Fruit fly (Drosophila melanogaster) whole organism, wandering third instar larva: ENCODE data around the gene CG33285.

ENCODE experiments used
- CG32264 ChIP-seq: fragments of 200-800 bp; sonication (Bioruptor generic); optimal IDR thresholded peaks from 2 replicates; lab custom pipeline; 2016; ENCODE audit warnings: missing biosample characterization, missing genetic modification characterization
- CG9705 ChIP-seq: fragments of 200-800 bp; sonication (Bioruptor generic); optimal IDR thresholded peaks from 2 replicates; lab custom pipeline; 2018; ENCODE audit warnings: missing biosample characterization, mild to moderate bottlenecking, missing genetic modification characterization
- Dfd ChIP-seq: fragments of >200 bp; optimal IDR thresholded peaks from 2 replicates; lab custom pipeline; 2017; ENCODE audit warnings: missing biosample characterization, missing genetic modification characterization
- Dif ChIP-seq: fragments of 200-275, 200-300 bp; sonication (Bioruptor generic); optimal IDR thresholded peaks from 2 replicates; lab custom pipeline; 2018; ENCODE audit warnings: missing biosample characterization, missing genetic modification characterization; ENCODE audit not compliant: partially characterized antibody
- GATAd ChIP-seq: sonication (Bioruptor generic); optimal IDR thresholded peaks from 2 replicates; lab custom pipeline; 2016; ENCODE audit warnings: missing biosample characterization, missing genetic modification characterization
- Hnf4 ChIP-seq: fragments of 200-800 bp; sonication (Bioruptor generic); optimal IDR thresholded peaks from 2 replicates; lab custom pipeline; 2016; ENCODE audit warnings: missing biosample characterization, mild to moderate bottlenecking, missing genetic modification characterization
- Hr78 ChIP-seq: fragments of >200 bp; optimal IDR thresholded peaks from 2 replicates; lab custom pipeline; 2017; ENCODE audit warnings: missing biosample characterization, missing genetic modification characterization
- Hr83 ChIP-seq: fragments of 200-300 bp; sonication (Bioruptor generic); optimal IDR thresholded peaks from 2 replicates; lab custom pipeline; 2016; ENCODE audit warnings: missing biosample characterization, mild to moderate bottlenecking, missing genetic modification characterization, moderate library complexity; ENCODE audit not compliant: poor library complexity, severe bottlenecking
- Jra ChIP-seq: sonication (Bioruptor generic); optimal IDR thresholded peaks from 2 replicates; lab custom pipeline; 2016; ENCODE audit warnings: missing biosample characterization, missing genetic modification characterization
- Myc ChIP-seq: fragments of >200 bp; optimal IDR thresholded peaks from 2 replicates; lab custom pipeline; 2017
- N ChIP-seq: fragments of >200 bp; optimal IDR thresholded peaks from 2 replicates; lab custom pipeline; 2018; ENCODE audit warnings: missing biosample characterization, missing external identifiers, missing genetic modification characterization
- OdsH ChIP-seq: fragments of 200-800 bp; sonication (Bioruptor generic); optimal IDR thresholded peaks from 2 replicates; lab custom pipeline; 2016; ENCODE audit warnings: missing biosample characterization, mild to moderate bottlenecking, missing genetic modification characterization
- Rel ChIP-seq, 2 experiments: fragments of 200-800 bp; sonication (Bioruptor generic) in 1 of 2; optimal IDR thresholded peaks; 2 replicates in 1 of 2; 3 replicates in 1 of 2; lab custom pipeline; 2016 to 2019; ENCODE audit warnings: mild to moderate bottlenecking in 2 of 2, missing biosample characterization in 2 of 2, missing genetic modification characterization in 2 of 2, moderate library complexity in 1 of 2
- Sp1 ChIP-seq: fragments of 200-800 bp; sonication (Bioruptor generic); optimal IDR thresholded peaks from 3 replicates; lab custom pipeline; 2019; ENCODE audit warnings: missing biosample characterization, mild to moderate bottlenecking, missing genetic modification characterization, moderate library complexity
- Vsx2 ChIP-seq: fragments of 200-300, 225-300 bp; sonication (Bioruptor generic); optimal IDR thresholded peaks from 2 replicates; lab custom pipeline; 2018; ENCODE audit warnings: missing biosample characterization, missing genetic modification characterization; ENCODE audit not compliant: partially characterized antibody
- br ChIP-seq: fragments of 200-800 bp; sonication (Bioruptor generic); optimal IDR thresholded peaks from 2 replicates; lab custom pipeline; 2016; ENCODE audit warnings: missing biosample characterization, missing genetic modification characterization
- brk ChIP-seq: fragments of 200-800 bp; sonication (Bioruptor generic); optimal IDR thresholded peaks from 2 replicates; lab custom pipeline; 2016; ENCODE audit warnings: missing biosample characterization, mild to moderate bottlenecking, missing genetic modification characterization
- dmrt93B ChIP-seq: fragments of 200-800 bp; sonication (Bioruptor generic); optimal IDR thresholded peaks from 2 replicates; lab custom pipeline; 2018; ENCODE audit warnings: missing biosample characterization, mild to moderate bottlenecking, missing genetic modification characterization
- ey ChIP-seq: fragments of 200-800 bp; sonication (Bioruptor generic); optimal IDR thresholded peaks from 2 replicates; lab custom pipeline; 2016; ENCODE audit warnings: missing biosample characterization, missing genetic modification characterization
- foxo ChIP-seq, 2 experiments: fragments of 200-800 bp; sonication (Bioruptor generic); optimal IDR thresholded peaks; 2 replicates in 1 of 2; 3 replicates in 1 of 2; lab custom pipeline; 2016 to 2017; ENCODE audit warnings: missing biosample characterization in 2 of 2, missing genetic modification characterization in 2 of 2
- fru ChIP-seq: fragments of 200-800 bp; sonication (Bioruptor generic); optimal IDR thresholded peaks from 3 replicates; lab custom pipeline; 2016; ENCODE audit warnings: missing biosample characterization, mild to moderate bottlenecking, missing genetic modification characterization
- h ChIP-seq: fragments of 200-800 bp; sonication (Bioruptor generic); optimal IDR thresholded peaks from 3 replicates; lab custom pipeline; 2016; ENCODE audit warnings: missing biosample characterization, mild to moderate bottlenecking, missing genetic modification characterization
- pan ChIP-seq: fragments of >200 bp; optimal IDR thresholded peaks from 2 replicates; lab custom pipeline; 2017
- psq ChIP-seq: fragments of 200-800 bp; sonication (Bioruptor generic); optimal IDR thresholded peaks from 3 replicates; lab custom pipeline; 2017; ENCODE audit warnings: missing biosample characterization, mild to moderate bottlenecking, missing genetic modification characterization, moderate library complexity
- rgr ChIP-seq: fragments of 200-800 bp; sonication (Bioruptor generic); optimal IDR thresholded peaks from 3 replicates; lab custom pipeline; 2016; ENCODE audit warnings: missing biosample characterization, mild to moderate bottlenecking, missing genetic modification characterization
- sage ChIP-seq: fragments of 200-800 bp; sonication (Bioruptor generic); optimal IDR thresholded peaks from 2 replicates; lab custom pipeline; 2016; ENCODE audit warnings: missing biosample characterization, mild to moderate bottlenecking, missing genetic modification characterization
- sv ChIP-seq: fragments of 200-800 bp; sonication (Bioruptor generic); optimal IDR thresholded peaks from 3 replicates; lab custom pipeline; 2016; ENCODE audit warnings: missing biosample characterization, missing genetic modification characterization
- tai ChIP-seq: sonication (Bioruptor generic); optimal IDR thresholded peaks from 2 replicates; lab custom pipeline; 2016; ENCODE audit warnings: missing biosample characterization, missing genetic modification characterization
- woc ChIP-seq: sonication (Bioruptor generic); optimal IDR thresholded peaks from 2 replicates; lab custom pipeline; 2016; ENCODE audit warnings: missing biosample characterization, mild to moderate bottlenecking, missing genetic modification characterization

The CG33285 gene

DNA sequence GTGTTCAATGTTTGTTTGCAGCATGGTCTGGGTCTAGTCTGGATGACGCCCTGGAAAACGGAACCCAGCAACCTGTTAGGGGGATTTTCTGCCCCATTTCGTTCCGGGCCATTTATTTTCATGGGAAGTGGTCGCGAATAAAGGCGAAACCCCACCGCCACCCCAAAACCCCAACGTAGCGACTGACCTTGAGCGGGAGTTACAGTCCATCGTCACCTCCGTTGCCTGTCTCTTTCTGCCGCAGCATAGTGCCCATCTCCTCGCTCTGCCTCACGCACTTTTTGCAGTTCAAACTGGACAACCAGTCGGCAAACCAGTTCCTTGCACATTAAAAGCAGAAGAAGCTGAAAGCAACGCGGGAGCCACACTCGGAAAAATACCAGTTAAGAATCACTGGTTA, 9.8 kb upstream of the CG33285 start:
- TF ChIP-seq sage (GFP tag; lab: Kevin White, UChicago): no peak
- TF ChIP-seq h (GFP tag; lab: Kevin White, UChicago): no peak
- no peak for TF ChIP-seq dmrt93B (GFP tag; lab: Kevin White, UChicago)
- TF ChIP-seq Vsx2 (GFP tag; lab: Kevin White, UChicago): peak; percentile 4
- TF ChIP-seq Dif (GFP tag; lab: Kevin White, UChicago): peak; percentile 36
- TF ChIP-seq Dfd (GFP tag; lab: Kevin White, UChicago): no peak
- TF ChIP-seq woc (GFP tag; lab: Kevin White, UChicago): no peak
- no peak for TF ChIP-seq ey
- TF ChIP-seq foxo (GFP tag; optimal IDR thresholded peaks at IDR 0.05; lab: Kevin White, UChicago): no peak
- TF ChIP-seq brk: no peak
- no peak for TF ChIP-seq rgr (GFP tag; lab: Kevin White, UChicago)
- no peak for TF ChIP-seq OdsH (GFP tag; lab: Kevin White, UChicago)
- no peak for TF ChIP-seq CG9705 (GFP tag; lab: Kevin White, UChicago)
- TF ChIP-seq N (GFP tag; lab: Kevin White, UChicago): no peak
- no peak for TF ChIP-seq Rel (GFP tag; optimal IDR thresholded peaks at IDR 0.05; lab: Kevin White, UChicago)
- peak; percentile 35 for TF ChIP-seq Rel (tag; optimal IDR thresholded peaks at IDR 0.05; lab: Kevin White, UChicago)
- TF ChIP-seq Hr83 (GFP tag; lab: Kevin White, UChicago): peak; percentile 35

DNA sequence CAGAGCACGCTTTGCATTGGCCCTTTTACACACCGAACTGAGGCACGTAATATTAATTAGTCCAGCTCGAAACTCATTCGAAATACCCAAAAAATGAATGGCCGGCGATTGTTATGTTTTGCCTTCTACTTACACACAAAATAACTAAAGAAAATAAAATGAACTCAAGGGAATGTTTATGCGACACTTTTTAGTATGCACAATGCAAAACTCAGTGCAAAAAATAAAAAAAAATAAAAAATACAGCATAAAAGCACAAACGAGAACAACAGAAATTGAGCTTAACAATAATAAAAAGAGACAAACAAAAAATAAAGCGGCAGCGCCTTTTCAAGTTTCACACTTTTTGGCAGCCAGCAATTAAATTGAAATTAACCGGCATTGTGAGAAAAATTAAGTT, 8.6 kb upstream of the CG33285 start:
- TF ChIP-seq CG9705 (GFP tag; lab: Kevin White, UChicago): no peak
- TF ChIP-seq Myc (lab: Kevin White, UChicago): no peak
- TF ChIP-seq brk: no peak
- TF ChIP-seq br (GFP tag; lab: Kevin White, UChicago): no peak
- no peak for TF ChIP-seq sage (GFP tag; lab: Kevin White, UChicago)
- TF ChIP-seq CG32264 (GFP tag; lab: Kevin White, UChicago): no peak
- TF ChIP-seq woc (GFP tag; lab: Kevin White, UChicago): no peak
- TF ChIP-seq Dif (GFP tag; lab: Kevin White, UChicago): no peak
- no peak for TF ChIP-seq sv
- TF ChIP-seq pan: no peak
- TF ChIP-seq fru (GFP tag; lab: Kevin White, UChicago): no peak

DNA sequence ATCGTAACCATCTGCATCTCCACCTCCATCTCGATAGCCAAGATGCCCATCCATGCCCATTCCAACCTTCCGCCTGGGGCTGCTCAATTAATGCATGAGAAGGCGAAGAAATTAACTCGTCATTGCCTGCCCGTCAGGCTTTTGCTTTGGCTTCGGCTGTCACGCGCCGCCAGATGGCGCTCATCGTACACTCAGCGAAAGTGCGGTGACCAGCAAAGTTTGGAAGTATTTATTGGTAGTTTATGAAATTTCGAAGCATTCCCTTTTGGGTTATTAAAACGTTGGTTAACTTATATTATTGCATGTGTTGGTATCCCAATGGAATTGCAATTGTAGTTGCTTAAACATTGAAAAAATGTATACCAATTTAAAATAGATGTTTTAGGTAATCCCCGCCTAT, 1.5 kb upstream of the CG33285 start:
- TF ChIP-seq Dfd (GFP tag; lab: Kevin White, UChicago) (no peak), Hr78 (no peak), fru (GFP tag; lab: Kevin White, UChicago) (no peak), Hr83 (GFP tag; lab: Kevin White, UChicago) (no peak), Myc (lab: Kevin White, UChicago) (no peak), tai (GFP tag; lab: Kevin White, UChicago) (no peak), foxo (GFP tag; optimal IDR thresholded peaks at IDR 0.05; lab: Kevin White, UChicago) (no peak), brk (no peak), pan (no peak), woc (GFP tag; lab: Kevin White, UChicago) (no peak), dmrt93B (GFP tag; lab: Kevin White, UChicago) (no peak), GATAd (GFP tag; lab: Kevin White, UChicago) (no peak), psq (GFP tag; lab: Kevin White, UChicago) (no peak), Jra (GFP tag; lab: Kevin White, UChicago) (no peak), OdsH (GFP tag; lab: Kevin White, UChicago) (no peak), N (GFP tag; lab: Kevin White, UChicago) (no peak), h (GFP tag; lab: Kevin White, UChicago) (no peak), sv (no peak), Sp1 (GFP tag; lab: Kevin White, UChicago) (no peak)
- TF ChIP-seq, all 38 proteins: peak for 0

DNA sequence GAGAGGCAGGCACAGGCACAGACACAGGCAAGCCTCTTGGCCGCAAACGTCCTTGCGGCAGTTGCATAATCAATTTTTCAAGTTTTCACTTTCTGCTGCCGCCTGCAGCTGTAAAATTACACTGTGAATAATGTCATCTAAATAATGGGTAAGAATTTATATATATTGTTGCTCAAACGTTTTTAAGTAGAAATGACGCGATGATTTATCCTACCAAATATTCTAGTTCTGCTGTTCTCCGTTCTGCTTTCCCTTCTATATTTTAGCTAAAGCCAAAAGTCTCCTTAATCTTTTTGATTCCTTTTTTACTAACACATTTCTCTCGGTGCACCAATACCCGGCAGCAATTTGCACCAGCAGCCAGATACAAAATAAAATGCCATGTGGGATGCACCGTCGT, 8.4 kb downstream of the CG33285 start:
- TF ChIP-seq fru (GFP tag; lab: Kevin White, UChicago): peak; percentile 18
- TF ChIP-seq woc (GFP tag; lab: Kevin White, UChicago): no peak

DNA sequence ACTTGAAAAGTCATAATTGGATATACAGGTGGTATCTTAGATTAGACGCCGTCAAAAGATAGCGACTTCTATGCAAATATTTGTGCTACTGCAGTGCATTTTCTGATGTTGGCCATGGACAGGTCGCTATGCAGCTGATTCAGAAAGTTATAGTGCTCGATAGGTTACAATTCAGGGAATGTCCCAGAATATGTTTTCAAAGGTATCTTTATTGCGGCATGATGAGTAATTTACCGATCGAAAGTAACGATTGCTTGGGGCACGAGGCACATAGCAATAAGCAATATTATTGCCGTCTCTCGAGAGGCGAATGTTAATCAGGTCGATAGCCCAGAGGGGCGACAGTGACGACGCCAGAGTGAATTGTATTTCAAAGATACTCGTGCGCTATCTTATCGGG, 18.7 kb downstream of the CG33285 start:
- TF ChIP-seq tai (GFP tag; lab: Kevin White, UChicago) (no peak), CG32264 (GFP tag; lab: Kevin White, UChicago) (no peak), Myc (lab: Kevin White, UChicago) (no peak), pan (no peak), Rel (GFP tag; optimal IDR thresholded peaks at IDR 0.05; lab: Kevin White, UChicago) (no peak), Rel (tag; optimal IDR thresholded peaks at IDR 0.05; lab: Kevin White, UChicago) (peak; percentile 95), fru (GFP tag; lab: Kevin White, UChicago) (peak; percentile 19), h (GFP tag; lab: Kevin White, UChicago) (peak; percentile 19), foxo (GFP tag; optimal IDR thresholded peaks at IDR 0.05; lab: Kevin White, UChicago) (no peak), Dif (GFP tag; lab: Kevin White, UChicago) (no peak), sage (GFP tag; lab: Kevin White, UChicago) (no peak), Sp1 (GFP tag; lab: Kevin White, UChicago) (no peak), Hnf4 (GFP tag; lab: Kevin White, UChicago) (no peak)
